Worm (Caenorhabditis elegans) whole organism, midembryonic: Measurements from ENCODE around the gene clec-151.
A peak's percentile ranks its signal among the peaks of the same experiment; 100 is the strongest.

Experiments used
- T22C8.4 ChIP-seq: fragments of 200-800 bp; sonication (Bioruptor generic); IDR thresholded peaks from 2 replicates; pipeline ENCODE4 v1.3.6; 2022; ENCODE audit warnings: missing genetic modification characterization, missing compliant biosample characterization
- cog-1 ChIP-seq: sonication (generic microtip); optimal IDR thresholded peaks from 2 replicates; lab custom pipeline; 2016; ENCODE audit warnings: missing genetic modification characterization, missing compliant biosample characterization
- flt-1 ChIP-seq: fragments of 200-800 bp; sonication (Bioruptor generic); IDR thresholded peaks from 2 replicates; pipeline ENCODE4 v1.3.6; 2022; ENCODE audit warnings: missing genetic modification characterization, missing compliant biosample characterization
- klf-2 ChIP-seq: fragments of 200-800 bp; sonication (Bioruptor generic); conservative IDR thresholded peaks from 2 replicates; pipeline ENCODE4 v1.3.6; 2022; ENCODE audit warnings: missing genetic modification reagents, missing genetic modification characterization, missing compliant biosample characterization
- med-1 ChIP-seq: sonication (generic microtip); optimal IDR thresholded peaks from 2 replicates; lab custom pipeline; 2017; ENCODE audit warnings: missing genetic modification characterization, mild to moderate bottlenecking, missing compliant biosample characterization, antibody characterized with exemption, missing genetic modification reagents; ENCODE audit not compliant: insufficient read depth
- ref-1 ChIP-seq: fragments of 200-800 bp; sonication (Bioruptor generic); conservative IDR thresholded peaks from 2 replicates; pipeline ENCODE4 v1.3.6; 2022; ENCODE audit warnings: missing genetic modification reagents, missing genetic modification characterization, missing compliant biosample characterization
- tab-1 ChIP-seq: fragments of 200-800 bp; sonication (Bioruptor generic); IDR thresholded peaks from 2 replicates; pipeline ENCODE4 v1.3.6; 2022; ENCODE audit warnings: missing genetic modification characterization, missing compliant biosample characterization
- ztf-23 ChIP-seq: fragments of 200-800 bp; sonication (Bioruptor generic); IDR thresholded peaks from 2 replicates; pipeline ENCODE4 v1.3.6; 2022; ENCODE audit warnings: missing genetic modification reagents, missing genetic modification characterization, missing compliant biosample characterization
- ztf-29 ChIP-seq: fragments of 200-800 bp; sonication (Bioruptor generic); IDR thresholded peaks from 2 replicates; pipeline ENCODE4 v1.3.6; 2022; ENCODE audit warnings: missing genetic modification reagents, missing genetic modification characterization, missing compliant biosample characterization

Gene clec-151

ce11 chrIII:4657386-4657785 lies 29.1 kb downstream of the clec-151 start:
- TF ChIP-seq klf-2 (GFP tag; lab: Robert Waterston, UW) (no peak), ztf-23 (GFP tag; lab: Robert Waterston, UW) (no peak), ref-1 (no peak), cog-1 (tag; lab: Kevin White, UChicago) (no peak), flt-1 (GFP tag; lab: Robert Waterston, UW) (no peak), tab-1 (no peak), med-1 (GFP tag; lab: Kevin White, UChicago) (no peak), T22C8.4 (GFP tag; lab: Robert Waterston, UW) (no peak)

ce11 chrIII:4658384-4658844 lies 30.1 kb downstream of the clec-151 start, which contains the start of gene cdka-1:
Gene cdka-1, plus strand, starts transcription at chrIII:4658794.
- TF ChIP-seq T22C8.4 (GFP tag; lab: Robert Waterston, UW): no peak
- TF ChIP-seq ztf-23 (GFP tag; lab: Robert Waterston, UW): no peak
- no peak for TF ChIP-seq tab-1
- no peak for TF ChIP-seq ztf-29 (GFP tag; lab: Robert Waterston, UW)
- no peak for TF ChIP-seq ref-1
- TF ChIP-seq med-1 (GFP tag; lab: Kevin White, UChicago): no peak
- TF ChIP-seq flt-1 (GFP tag; lab: Robert Waterston, UW): no peak
- no peak for TF ChIP-seq cog-1 (tag; lab: Kevin White, UChicago)
- TF ChIP-seq klf-2 (GFP tag; lab: Robert Waterston, UW): no peak

ce11 chrIII:4659426-4659825 lies 31.2 kb downstream of the clec-151 start:
- no peak for TF ChIP-seq T22C8.4 (GFP tag; lab: Robert Waterston, UW)
- no peak for TF ChIP-seq flt-1 (GFP tag; lab: Robert Waterston, UW)
- TF ChIP-seq ztf-29 (GFP tag; lab: Robert Waterston, UW): no peak
- TF ChIP-seq med-1 (GFP tag; lab: Kevin White, UChicago): no peak
- no peak for TF ChIP-seq klf-2 (GFP tag; lab: Robert Waterston, UW)
- TF ChIP-seq ztf-23 (GFP tag; lab: Robert Waterston, UW): no peak
- TF ChIP-seq cog-1 (tag; lab: Kevin White, UChicago): no peak
- TF ChIP-seq tab-1: no peak
- no peak for TF ChIP-seq ref-1

ce11 chrIII:4665272-4665671 lies 37.0 kb downstream of the clec-151 start, which contains the start of gene T23F11.4:
Gene T23F11.4, minus strand, starts transcription at chrIII:4665372.
- no peak for TF ChIP-seq klf-2 (GFP tag; lab: Robert Waterston, UW)
- no peak for TF ChIP-seq T22C8.4 (GFP tag; lab: Robert Waterston, UW)
- no peak for TF ChIP-seq cog-1 (tag; lab: Kevin White, UChicago)
- TF ChIP-seq flt-1 (GFP tag; lab: Robert Waterston, UW): no peak
- no peak for TF ChIP-seq ztf-29 (GFP tag; lab: Robert Waterston, UW)
- no peak for TF ChIP-seq ztf-23 (GFP tag; lab: Robert Waterston, UW)
- TF ChIP-seq ref-1: no peak

- TF ChIP-seq klf-2 (GFP tag; lab: Robert Waterston, UW) (0 out of 2 replicates have a peak, but pooled peaks have one; percentile 37), tab-1 (no peak), ztf-23 (GFP tag; lab: Robert Waterston, UW) (no peak), flt-1 (GFP tag; lab: Robert Waterston, UW) (peak; percentile 62; the same call in 1 of the 2 replicates)
Measured at ce11 chrIII:4666753-4667400, 38.6 kb downstream of the clec-151 start.

- TF ChIP-seq T22C8.4 (GFP tag; lab: Robert Waterston, UW): no peak
- no peak for TF ChIP-seq klf-2 (GFP tag; lab: Robert Waterston, UW)
- TF ChIP-seq cog-1 (tag; lab: Kevin White, UChicago): no peak
- TF ChIP-seq flt-1 (GFP tag; lab: Robert Waterston, UW): no peak
- no peak for TF ChIP-seq ztf-23 (GFP tag; lab: Robert Waterston, UW)
- TF ChIP-seq ref-1: no peak
Measured at ce11 chrIII:4668073-4668472, 39.8 kb downstream of the clec-151 start.

- TF ChIP-seq med-1 (GFP tag; lab: Kevin White, UChicago): no peak
- no peak for TF ChIP-seq ztf-29 (GFP tag; lab: Robert Waterston, UW)
- no peak for TF ChIP-seq klf-2 (GFP tag; lab: Robert Waterston, UW)
- no peak for TF ChIP-seq cog-1 (tag; lab: Kevin White, UChicago)
- TF ChIP-seq T22C8.4 (GFP tag; lab: Robert Waterston, UW): no peak
- no peak for TF ChIP-seq ref-1
- no peak for TF ChIP-seq tab-1
- TF ChIP-seq flt-1 (GFP tag; lab: Robert Waterston, UW): no peak
- TF ChIP-seq ztf-23 (GFP tag; lab: Robert Waterston, UW): no peak
Measured at ce11 chrIII:4671491-4671890, 43.2 kb downstream of the clec-151 start, which contains the start of gene T23F11.11. Gene T23F11.11, minus strand, starts transcription at chrIII:4671591.

- TF ChIP-seq ztf-29 (GFP tag; lab: Robert Waterston, UW): no peak
- TF ChIP-seq klf-2 (GFP tag; lab: Robert Waterston, UW): no peak
- no peak for TF ChIP-seq cog-1 (tag; lab: Kevin White, UChicago)
Measured at ce11 chrIII:4671949-4672348, 43.7 kb downstream of the clec-151 start, which contains the start of gene srg-13. Gene srg-13, plus strand, starts transcription at chrIII:4672249.

ce11 chrIII:4677466-4677865 lies 49.2 kb downstream of the clec-151 start, which contains the start of gene srg-10:
Gene srg-10, plus strand, starts transcription at chrIII:4677766.
- TF ChIP-seq tab-1 (no peak), ref-1 (no peak), cog-1 (tag; lab: Kevin White, UChicago) (no peak), ztf-23 (GFP tag; lab: Robert Waterston, UW) (no peak), klf-2 (GFP tag; lab: Robert Waterston, UW) (no peak), ztf-29 (GFP tag; lab: Robert Waterston, UW) (no peak), T22C8.4 (GFP tag; lab: Robert Waterston, UW) (no peak), med-1 (GFP tag; lab: Kevin White, UChicago) (no peak)
